Fruit fly (Drosophila melanogaster) whole organism, wandering third instar larva: Measurements from ENCODE around the gene CG12155.

Experiments
- Dfd ChIP-seq: fragments of >200 bp; optimal IDR thresholded peaks from 2 replicates; lab custom pipeline; 2017; ENCODE audit warnings: missing biosample characterization, missing genetic modification characterization
- Dif ChIP-seq: fragments of 200-275, 200-300 bp; sonication (Bioruptor generic); optimal IDR thresholded peaks from 2 replicates; lab custom pipeline; 2018; ENCODE audit warnings: missing biosample characterization, missing genetic modification characterization; ENCODE audit not compliant: partially characterized antibody
- HLH106 ChIP-seq: fragments of 200-800 bp; optimal IDR thresholded peaks from 3 replicates; lab custom pipeline; 2019; ENCODE audit warnings: missing biosample characterization, mild to moderate bottlenecking, missing genetic modification characterization, moderate library complexity
- Hnf4 ChIP-seq: fragments of 200-800 bp; sonication (Bioruptor generic); optimal IDR thresholded peaks from 2 replicates; lab custom pipeline; 2016; ENCODE audit warnings: missing biosample characterization, mild to moderate bottlenecking, missing genetic modification characterization
- Hr78 ChIP-seq: fragments of >200 bp; optimal IDR thresholded peaks from 2 replicates; lab custom pipeline; 2017; ENCODE audit warnings: missing biosample characterization, missing genetic modification characterization
- Hr83 ChIP-seq: fragments of 200-300 bp; sonication (Bioruptor generic); optimal IDR thresholded peaks from 2 replicates; lab custom pipeline; 2016; ENCODE audit warnings: missing biosample characterization, mild to moderate bottlenecking, missing genetic modification characterization, moderate library complexity; ENCODE audit not compliant: poor library complexity, severe bottlenecking
- Jra ChIP-seq: sonication (Bioruptor generic); optimal IDR thresholded peaks from 2 replicates; lab custom pipeline; 2016; ENCODE audit warnings: missing biosample characterization, missing genetic modification characterization
- Mio ChIP-seq: sonication (Bioruptor generic); optimal IDR thresholded peaks from 2 replicates; lab custom pipeline; 2016; ENCODE audit warnings: missing biosample characterization, missing genetic modification characterization
- N ChIP-seq: fragments of >200 bp; optimal IDR thresholded peaks from 2 replicates; lab custom pipeline; 2018; ENCODE audit warnings: missing biosample characterization, missing external identifiers, missing genetic modification characterization
- Rel ChIP-seq, 2 experiments: fragments of 200-800 bp; sonication (Bioruptor generic) in 1 of 2; optimal IDR thresholded peaks; 2 replicates in 1 of 2; 3 replicates in 1 of 2; lab custom pipeline; 2016 to 2019; ENCODE audit warnings: mild to moderate bottlenecking in 2 of 2, missing biosample characterization in 2 of 2, missing genetic modification characterization in 2 of 2, moderate library complexity in 1 of 2
- Sp1 ChIP-seq: fragments of 200-800 bp; sonication (Bioruptor generic); optimal IDR thresholded peaks from 3 replicates; lab custom pipeline; 2019; ENCODE audit warnings: missing biosample characterization, mild to moderate bottlenecking, missing genetic modification characterization, moderate library complexity
- br ChIP-seq: fragments of 200-800 bp; sonication (Bioruptor generic); optimal IDR thresholded peaks from 2 replicates; lab custom pipeline; 2016; ENCODE audit warnings: missing biosample characterization, missing genetic modification characterization
- brk ChIP-seq: fragments of 200-800 bp; sonication (Bioruptor generic); optimal IDR thresholded peaks from 2 replicates; lab custom pipeline; 2016; ENCODE audit warnings: missing biosample characterization, mild to moderate bottlenecking, missing genetic modification characterization
- dl ChIP-seq, 2 experiments: fragments of 175-275, 200-275 bp in 1 of 2; fragments of 200-275 bp in 1 of 2; sonication (Bioruptor generic); optimal IDR thresholded peaks; lab custom pipeline; 2018; ENCODE audit warnings: mild to moderate bottlenecking in 2 of 2, missing biosample characterization in 2 of 2, missing genetic modification characterization in 2 of 2, moderate library complexity in 2 of 2; ENCODE audit not compliant: partially characterized antibody in 2 of 2, insufficient read depth in 1 of 2
- dmrt93B ChIP-seq: fragments of 200-800 bp; sonication (Bioruptor generic); optimal IDR thresholded peaks from 2 replicates; lab custom pipeline; 2018; ENCODE audit warnings: missing biosample characterization, mild to moderate bottlenecking, missing genetic modification characterization
- dsf ChIP-seq: sonication (Bioruptor generic); optimal IDR thresholded peaks from 2 replicates; lab custom pipeline; 2016; ENCODE audit warnings: missing biosample characterization, missing genetic modification characterization, borderline replicate concordance
- ey ChIP-seq: fragments of 200-800 bp; sonication (Bioruptor generic); optimal IDR thresholded peaks from 2 replicates; lab custom pipeline; 2016; ENCODE audit warnings: missing biosample characterization, missing genetic modification characterization
- foxo ChIP-seq, 2 experiments: fragments of 200-800 bp; sonication (Bioruptor generic); optimal IDR thresholded peaks; 2 replicates in 1 of 2; 3 replicates in 1 of 2; lab custom pipeline; 2016 to 2017; ENCODE audit warnings: missing biosample characterization in 2 of 2, missing genetic modification characterization in 2 of 2
- fru ChIP-seq: fragments of 200-800 bp; sonication (Bioruptor generic); optimal IDR thresholded peaks from 3 replicates; lab custom pipeline; 2016; ENCODE audit warnings: missing biosample characterization, mild to moderate bottlenecking, missing genetic modification characterization
- jim ChIP-seq: fragments of 175-275, 200-325 bp; sonication (Bioruptor generic); optimal IDR thresholded peaks from 2 replicates; lab custom pipeline; 2016; ENCODE audit warnings: missing biosample characterization, mild to moderate bottlenecking, missing genetic modification characterization
- lola ChIP-seq: fragments of >200 bp; optimal IDR thresholded peaks from 2 replicates; lab custom pipeline; 2017; ENCODE audit warnings: missing biosample characterization, missing genetic modification characterization
- pan ChIP-seq: fragments of >200 bp; optimal IDR thresholded peaks from 2 replicates; lab custom pipeline; 2017
- psq ChIP-seq: fragments of 200-800 bp; sonication (Bioruptor generic); optimal IDR thresholded peaks from 3 replicates; lab custom pipeline; 2017; ENCODE audit warnings: missing biosample characterization, mild to moderate bottlenecking, missing genetic modification characterization, moderate library complexity
- sage ChIP-seq: fragments of 200-800 bp; sonication (Bioruptor generic); optimal IDR thresholded peaks from 2 replicates; lab custom pipeline; 2016; ENCODE audit warnings: missing biosample characterization, mild to moderate bottlenecking, missing genetic modification characterization
- sv ChIP-seq: fragments of 200-800 bp; sonication (Bioruptor generic); optimal IDR thresholded peaks from 3 replicates; lab custom pipeline; 2016; ENCODE audit warnings: missing biosample characterization, missing genetic modification characterization
- tai ChIP-seq: sonication (Bioruptor generic); optimal IDR thresholded peaks from 2 replicates; lab custom pipeline; 2016; ENCODE audit warnings: missing biosample characterization, missing genetic modification characterization
- usp ChIP-seq: fragments of >200 bp; optimal IDR thresholded peaks from 2 replicates; lab custom pipeline; 2017; ENCODE audit warnings: missing biosample characterization, missing genetic modification characterization
- woc ChIP-seq: sonication (Bioruptor generic); optimal IDR thresholded peaks from 2 replicates; lab custom pipeline; 2016; ENCODE audit warnings: missing biosample characterization, mild to moderate bottlenecking, missing genetic modification characterization

The CG12155 gene

DNA sequence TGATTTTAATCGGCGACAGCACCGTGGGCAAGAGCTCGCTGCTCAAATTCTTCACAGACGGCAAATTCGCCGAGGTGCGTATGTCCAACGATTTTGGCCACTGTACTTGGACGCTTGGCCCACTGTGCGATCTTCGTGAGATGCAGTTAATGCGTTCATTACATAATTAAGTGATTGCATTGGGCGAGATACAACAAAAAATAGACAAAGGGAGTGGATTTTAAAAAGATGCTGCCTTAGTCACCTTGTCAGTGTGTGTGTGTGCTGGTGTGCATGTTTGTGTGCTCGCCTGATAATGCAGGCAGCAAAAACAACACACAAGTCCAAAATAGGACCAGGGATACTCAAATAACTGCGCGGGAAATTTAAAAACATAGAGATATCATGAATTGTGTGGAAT lies 6.7 kb downstream of the CG12155 start:
- TF ChIP-seq brk (GFP tag; lab: Kevin White, UChicago) (no peak), N (GFP tag; lab: Kevin White, UChicago) (no peak), sage (GFP tag; lab: Kevin White, UChicago) (no peak), Mio (GFP tag; lab: Kevin White, UChicago) (no peak), Hnf4 (no peak), psq (no peak), Rel (GFP tag; optimal IDR thresholded peaks at IDR 0.05; lab: Kevin White, UChicago) (no peak), Rel (tag; optimal IDR thresholded peaks at IDR 0.05; lab: Kevin White, UChicago) (no peak), tai (no peak), Hr83 (no peak), dl (GFP tag; optimal IDR thresholded peaks at IDR 0.05; lab: Kevin White, UChicago; ENCODE audit: insufficient read depth in 1 of 2, partially characterized antibody in 2 of 2) (no peak), jim (GFP tag; lab: Kevin White, UChicago) (no peak), Dfd (no peak)

- TF ChIP-seq Hr83: no peak
- no peak for TF ChIP-seq ey (GFP tag; lab: Kevin White, UChicago)
- TF ChIP-seq lola (GFP tag; lab: Kevin White, UChicago): no peak
- no peak for TF ChIP-seq HLH106
- TF ChIP-seq, all 38 proteins: peak for 0
Measured at dm6 chrX:7736593-7736992, 8.0 kb downstream of the CG12155 start, which contains the start of gene Tom40. Gene Tom40, plus strand, starts transcription at chrX:7736893.

dm6 chrX:7737156-7737771 lies 8.7 kb downstream of the CG12155 start:
- no peak for TF ChIP-seq tai
- no peak for TF ChIP-seq Rel (GFP tag; optimal IDR thresholded peaks at IDR 0.05; lab: Kevin White, UChicago)
- TF ChIP-seq Rel (tag; optimal IDR thresholded peaks at IDR 0.05; lab: Kevin White, UChicago): peak; percentile 9

DNA sequence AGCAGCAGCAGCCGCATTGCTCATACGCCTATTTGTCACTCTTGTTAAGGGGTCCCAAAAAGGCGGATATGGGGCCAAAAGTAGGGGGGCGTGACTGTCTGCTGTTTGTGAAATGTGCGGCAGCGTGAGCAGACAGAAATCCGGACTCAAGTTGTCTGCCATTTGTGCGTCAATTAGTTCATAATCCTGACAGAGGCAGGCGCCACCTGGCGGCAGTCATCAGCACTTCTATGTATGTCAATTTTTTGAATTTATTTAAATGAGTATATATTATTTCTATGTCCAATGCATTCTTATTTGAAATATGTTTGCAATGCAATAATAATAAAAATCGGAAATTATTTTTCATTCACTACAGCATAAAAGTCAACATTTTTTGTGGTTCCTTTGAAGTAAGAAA lies 15.5 kb downstream of the CG12155 start:
- TF ChIP-seq psq: no peak
- TF ChIP-seq Mio (GFP tag; lab: Kevin White, UChicago): no peak
- no peak for TF ChIP-seq Sp1
- no peak for TF ChIP-seq fru (GFP tag; lab: Kevin White, UChicago)
- no peak for TF ChIP-seq pan (lab: Kevin White, UChicago)
- TF ChIP-seq Hr78: no peak
- TF ChIP-seq dsf (GFP tag; lab: Kevin White, UChicago): no peak
- no peak for TF ChIP-seq ey (GFP tag; lab: Kevin White, UChicago)
- no peak for TF ChIP-seq sv (GFP tag; lab: Kevin White, UChicago)
- no peak for TF ChIP-seq usp (GFP tag; lab: Kevin White, UChicago)
- no peak for TF ChIP-seq brk (GFP tag; lab: Kevin White, UChicago)
- TF ChIP-seq woc (GFP tag; lab: Kevin White, UChicago): no peak
- no peak for TF ChIP-seq Hr83
- no peak for TF ChIP-seq Hnf4
- TF ChIP-seq foxo (GFP tag; optimal IDR thresholded peaks at IDR 0.05; lab: Kevin White, UChicago): no peak
- no peak for TF ChIP-seq dl (GFP tag; optimal IDR thresholded peaks at IDR 0.05; lab: Kevin White, UChicago; ENCODE audit: insufficient read depth in 1 of 2, partially characterized antibody in 2 of 2)
- no peak for TF ChIP-seq Dif (GFP tag; lab: Kevin White, UChicago)
- TF ChIP-seq Jra: no peak

- TF ChIP-seq Dfd: peak; percentile 96
- TF ChIP-seq dmrt93B: no peak
Measured at dm6 chrX:7746342-7746741, 17.8 kb downstream of the CG12155 start.

dm6 chrX:7764682-7765081 lies 36.1 kb downstream of the CG12155 start, which contains the start of gene Ir7a:
Gene Ir7a, plus strand, starts transcription at chrX:7764982.
- TF ChIP-seq Jra (no peak), br (GFP tag; lab: Kevin White, UChicago) (no peak), woc (GFP tag; lab: Kevin White, UChicago) (no peak), tai (no peak)
- TF ChIP-seq, all 38 proteins: peak for 0
